Worm (Caenorhabditis elegans): ENCODE data around the gene srt-17.

ce11 chrV:638328-638727, 13.5 kb upstream of the srt-17 start, which contains the start of gene srj-37:
- TF ChIP-seq lin-14 (GFP tag; optimal IDR thresholded peaks at IDR 0.05) (no peak), aly-2 (tag; optimal IDR thresholded peaks at IDR 0.05) (no peak), sox-4 (tag; optimal IDR thresholded peaks at IDR 0.05) (no peak), nhr-47 (tag; optimal IDR thresholded peaks at IDR 0.05) (no peak), mdl-1 (tag; optimal IDR thresholded peaks at IDR 0.05) (no peak), nhr-11 (tag; optimal IDR thresholded peaks at IDR 0.05) (no peak), ama-1 (optimal IDR thresholded peaks at IDR 0.05) (no peak), fkh-10 (GFP tag; optimal IDR thresholded peaks at IDR 0.05) (no peak)
